Worm (Caenorhabditis elegans) whole organism, mixed stage, embryonic: Measurements from ENCODE around the gene ocr-1.

Source experiments
- blmp-1 ChIP-seq: fragments of 150-350 bp; optimal IDR thresholded peaks from 2 replicates; lab custom pipeline; 2014; ENCODE audit warnings: missing biosample characterization, missing genetic modification characterization
- elt-3 ChIP-seq: fragments of 150-350 bp; optimal IDR thresholded peaks from 2 replicates; lab custom pipeline; 2014; ENCODE audit warnings: missing biosample characterization, missing genetic modification characterization
- hlh-1 ChIP-seq: fragments of 150-350 bp; optimal IDR thresholded peaks from 2 replicates; lab custom pipeline; 2014; ENCODE audit warnings: missing biosample characterization, missing genetic modification reagents, missing genetic modification characterization
- mab-5 ChIP-seq: fragments of 150-350 bp; optimal IDR thresholded peaks from 2 replicates; lab custom pipeline; 2014; ENCODE audit warnings: missing biosample characterization, missing genetic modification characterization
- nhr-12 ChIP-seq: fragments of 150-350 bp; optimal IDR thresholded peaks from 2 replicates; lab custom pipeline; 2014; ENCODE audit warnings: missing biosample characterization, missing genetic modification characterization
- nhr-237 ChIP-seq: fragments of 150-350 bp; optimal IDR thresholded peaks from 2 replicates; lab custom pipeline; 2014; ENCODE audit warnings: missing biosample characterization, missing genetic modification characterization
- pha-4 ChIP-seq: fragments of 150-350 bp; optimal IDR thresholded peaks from 2 replicates; lab custom pipeline; 2018; ENCODE audit warnings: missing biosample characterization, missing genetic modification reagents, missing genetic modification characterization
- unc-120 ChIP-seq: sonication (generic microtip); optimal IDR thresholded peaks from 2 replicates; lab custom pipeline; 2017; ENCODE audit warnings: missing genetic modification characterization, missing compliant biosample characterization; ENCODE audit not compliant: poor library complexity, severe bottlenecking
- ztf-11 ChIP-seq: fragments of 150-350 bp; optimal IDR thresholded peaks from 2 replicates; lab custom pipeline; 2014; ENCODE audit warnings: missing biosample characterization, missing genetic modification characterization

DNA sequence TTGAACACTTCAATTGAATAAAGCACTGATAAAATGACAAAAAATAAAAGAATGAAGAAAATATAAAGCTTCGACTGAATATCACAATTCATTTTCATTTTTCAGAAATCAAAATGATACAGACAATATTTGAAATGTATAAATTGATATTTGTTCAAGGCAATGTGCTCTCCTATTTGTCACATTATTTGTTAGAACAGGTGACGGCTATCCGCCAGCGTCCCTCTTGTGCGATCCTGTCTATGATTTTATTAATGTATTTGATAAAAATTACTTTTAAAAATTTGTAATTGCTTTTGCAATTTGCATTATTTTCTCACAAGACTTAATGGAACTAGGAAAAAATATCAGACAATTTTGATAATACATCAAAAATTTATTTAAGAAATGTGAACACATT is 10.1 kb upstream of the ocr-1 start, which contains the start of gene F28H7.7:
- TF ChIP-seq elt-3 (no peak), mab-5 (tag; lab: Kevin White, UChicago) (no peak), nhr-237 (tag; lab: Kevin White, UChicago) (no peak), nhr-12 (no peak), pha-4 (tag; lab: Kevin White, UChicago) (no peak), hlh-1 (tag; lab: Kevin White, UChicago) (no peak), unc-120 (tag; lab: Kevin White, UChicago) (no peak), blmp-1 (tag; lab: Kevin White, UChicago) (no peak), ztf-11 (tag; lab: Kevin White, UChicago) (no peak)
